Fruit fly (Drosophila melanogaster) whole organism, prepupa: ENCODE results near the gene CG15531.

Source experiments
- Blimp-1 ChIP-seq: fragments of 200-800 bp; sonication (Bioruptor generic); optimal IDR thresholded peaks from 3 replicates; lab custom pipeline; 2017; ENCODE audit warnings: missing biosample characterization, missing genetic modification characterization, mild to moderate bottlenecking, moderate library complexity, missing genetic modification reagents
- CG10631 ChIP-seq: fragments of 200-800 bp; sonication (Bioruptor generic); optimal IDR thresholded peaks from 2 replicates; lab custom pipeline; 2016; ENCODE audit warnings: missing biosample characterization, missing genetic modification characterization
- CG11294 ChIP-seq: fragments of 200-800 bp; sonication (Bioruptor generic); IDR thresholded peaks from 2 replicates; pipeline ENCODE4 v1.3.6; 2022; ENCODE audit warnings: missing biosample characterization, missing genetic modification characterization
- CG11762 ChIP-seq: fragments of 200-800 bp; sonication (Bioruptor generic); optimal IDR thresholded peaks from 3 replicates; lab custom pipeline; 2016; ENCODE audit warnings: missing biosample characterization, missing genetic modification characterization; ENCODE audit not compliant: insufficient read depth
- CG16779 ChIP-seq: fragments of 200-800 bp; sonication (Bioruptor generic); optimal IDR thresholded peaks from 3 replicates; lab custom pipeline; 2017; ENCODE audit warnings: missing biosample characterization, mild to moderate bottlenecking, missing genetic modification characterization
- CG3032 ChIP-seq: fragments of 200-800 bp; optimal IDR thresholded peaks from 2 replicates; lab custom pipeline; 2019; ENCODE audit warnings: missing biosample characterization, mild to moderate bottlenecking, missing genetic modification characterization, moderate library complexity
- CG31627 ChIP-seq: fragments of 200-800 bp; sonication (Bioruptor generic); optimal IDR thresholded peaks from 3 replicates; lab custom pipeline; 2016; ENCODE audit warnings: missing biosample characterization, missing genetic modification characterization
- CG32006 ChIP-seq: fragments of 200-800 bp; sonication (Bioruptor generic); optimal IDR thresholded peaks from 3 replicates; lab custom pipeline; 2017; ENCODE audit warnings: missing biosample characterization, mild to moderate bottlenecking, missing genetic modification characterization
- CG34406 ChIP-seq: fragments of 200-800 bp; sonication (Bioruptor generic); optimal IDR thresholded peaks from 3 replicates; lab custom pipeline; 2016; ENCODE audit warnings: missing biosample characterization, missing genetic modification characterization
- CG4318 ChIP-seq: fragments of 200-800 bp; sonication (Bioruptor generic); optimal IDR thresholded peaks from 3 replicates; lab custom pipeline; 2017; ENCODE audit warnings: missing biosample characterization, mild to moderate bottlenecking, missing genetic modification characterization
- CG6276 ChIP-seq: fragments of 200-800 bp; sonication (Bioruptor generic); optimal IDR thresholded peaks from 2 replicates; lab custom pipeline; 2017; ENCODE audit warnings: missing biosample characterization, mild to moderate bottlenecking, missing genetic modification characterization
- CG6792 ChIP-seq: fragments of 200-800 bp; sonication (Bioruptor generic); optimal IDR thresholded peaks from 3 replicates; lab custom pipeline; 2016; ENCODE audit warnings: missing biosample characterization, missing genetic modification characterization
- CG6854 ChIP-seq: fragments of 200-800 bp; sonication (Bioruptor generic); optimal IDR thresholded peaks from 2 replicates; lab custom pipeline; 2017; ENCODE audit warnings: missing biosample characterization, mild to moderate bottlenecking, missing genetic modification characterization
- CG7368 ChIP-seq: fragments of 200-800 bp; sonication (Bioruptor generic); optimal IDR thresholded peaks from 3 replicates; lab custom pipeline; 2016; ENCODE audit warnings: missing biosample characterization, missing genetic modification characterization
- CG8119 ChIP-seq: fragments of 200-800 bp; sonication (Bioruptor generic); IDR thresholded peaks from 3 replicates; pipeline ENCODE4 v1.3.6; 2022; ENCODE audit warnings: missing biosample characterization, missing genetic modification characterization
- Eip78C ChIP-seq: fragments of 200-800 bp; sonication (Bioruptor generic); peaks from one replicate; lab custom pipeline; 2016; ENCODE audit warnings: missing biosample characterization, missing genetic modification characterization
- Ets96B ChIP-seq: fragments of 200-800 bp; optimal IDR thresholded peaks from 2 replicates; lab custom pipeline; 2019; ENCODE audit warnings: missing biosample characterization, mild to moderate bottlenecking, missing genetic modification characterization, moderate library complexity
- Hr38 ChIP-seq: sonication (Bioruptor generic); optimal IDR thresholded peaks from 2 replicates; lab custom pipeline; 2016; ENCODE audit warnings: missing biosample characterization, missing genetic modification characterization
- Hr39 ChIP-seq: fragments of 200-800 bp; sonication (Bioruptor generic); optimal IDR thresholded peaks from 2 replicates; lab custom pipeline; 2016; ENCODE audit warnings: missing biosample characterization, missing genetic modification characterization
- Hr4 ChIP-seq: fragments of 200-800 bp; sonication (Bioruptor generic); optimal IDR thresholded peaks from 3 replicates; lab custom pipeline; 2016; ENCODE audit warnings: missing biosample characterization, missing genetic modification characterization
- Smox ChIP-seq: fragments of 200-800 bp; sonication (Bioruptor generic); optimal IDR thresholded peaks from 3 replicates; lab custom pipeline; 2016; ENCODE audit warnings: missing biosample characterization, missing genetic modification characterization
- Sox102F ChIP-seq: fragments of 200-800 bp; sonication (Bioruptor generic); optimal IDR thresholded peaks from 2 replicates; lab custom pipeline; 2016; ENCODE audit warnings: missing biosample characterization, mild to moderate bottlenecking, missing genetic modification characterization
- acj6 ChIP-seq: fragments of 200-800 bp; sonication (Bioruptor generic); optimal IDR thresholded peaks from 3 replicates; lab custom pipeline; 2016; ENCODE audit warnings: missing biosample characterization, missing genetic modification characterization
- cyc ChIP-seq: fragments of 200-800 bp; sonication (Bioruptor generic); optimal IDR thresholded peaks from 3 replicates; lab custom pipeline; 2016; ENCODE audit warnings: missing biosample characterization, missing genetic modification characterization
- dac ChIP-seq: fragments of 200-800 bp; sonication (Bioruptor generic); optimal IDR thresholded peaks from 2 replicates; lab custom pipeline; 2017; ENCODE audit warnings: missing biosample characterization, mild to moderate bottlenecking, missing genetic modification characterization
- eg ChIP-seq: fragments of 200-800 bp; sonication (Bioruptor generic); IDR thresholded peaks from 3 replicates; pipeline ENCODE4 v1.3.6; 2022; ENCODE audit warnings: missing biosample characterization, missing genetic modification characterization
- esn ChIP-seq: fragments of 200-800 bp; sonication (Bioruptor generic); optimal IDR thresholded peaks from 2 replicates; lab custom pipeline; 2016; ENCODE audit warnings: missing biosample characterization, mild to moderate bottlenecking, missing genetic modification characterization, moderate library complexity
- fd59A ChIP-seq: fragments of 200-800 bp; sonication (Bioruptor generic); optimal IDR thresholded peaks from 2 replicates; lab custom pipeline; 2017; ENCODE audit warnings: missing biosample characterization, mild to moderate bottlenecking, missing genetic modification characterization, missing genetic modification reagents
- fd85E ChIP-seq: fragments of 200-800 bp; sonication (Bioruptor generic); optimal IDR thresholded peaks from 3 replicates; lab custom pipeline; 2016; ENCODE audit warnings: missing biosample characterization, missing genetic modification characterization
- fkh ChIP-seq: fragments of 200-800 bp; sonication (Bioruptor generic); optimal IDR thresholded peaks from 3 replicates; lab custom pipeline; 2017; ENCODE audit warnings: missing biosample characterization, mild to moderate bottlenecking, missing genetic modification characterization, moderate library complexity
- net ChIP-seq: fragments of 200-800 bp; sonication (Bioruptor generic); optimal IDR thresholded peaks from 3 replicates; lab custom pipeline; 2016; ENCODE audit warnings: missing biosample characterization, missing genetic modification characterization
- pdm3 ChIP-seq: fragments of 200-800 bp; sonication (Bioruptor generic); optimal IDR thresholded peaks from 3 replicates; lab custom pipeline; 2016; ENCODE audit warnings: missing biosample characterization, missing genetic modification characterization
- salr ChIP-seq, 2 experiments: fragments of 200-800 bp; sonication (Bioruptor generic); optimal IDR thresholded peaks; 3 replicates each; lab custom pipeline; 2016 to 2018; ENCODE audit warnings: missing biosample characterization in 2 of 2, missing genetic modification characterization in 2 of 2, mild to moderate bottlenecking in 1 of 2
- svp ChIP-seq: fragments of 200-800 bp; sonication (Bioruptor generic); peaks from one replicate; lab custom pipeline; 2016; ENCODE audit warnings: missing biosample characterization, missing genetic modification characterization
- vri ChIP-seq: fragments of 200-800 bp; sonication (Bioruptor generic); optimal IDR thresholded peaks from 3 replicates; lab custom pipeline; 2016; ENCODE audit warnings: missing biosample characterization, mild to moderate bottlenecking, missing genetic modification characterization

Gene CG15531

dm6 chr3R:30151300-30152109 lies 44.5 kb downstream of the CG15531 start, which contains the start of gene CG15529 (continued):
- TF ChIP-seq CG11762 (peak; percentile 38), CG4318 (GFP tag; lab: Kevin White, UChicago) (no peak), Hr39 (GFP tag; lab: Kevin White, UChicago) (peak; percentile 27), fd85E (GFP tag; lab: Kevin White, UChicago) (no peak), net (GFP tag; lab: Kevin White, UChicago) (peak; percentile 53), salr (GFP tag; optimal IDR thresholded peaks at IDR 0.05; lab: Kevin White, UChicago) (peak; percentile 40 to 51), svp (GFP tag; lab: Kevin White, UChicago) (no peak), CG6854 (GFP tag; lab: Kevin White, UChicago) (no peak), pdm3 (peak; percentile 60), Hr4 (GFP tag; lab: Kevin White, UChicago) (peak; percentile 38), eg (GFP tag; lab: Robert Waterston, UW) (peak; percentile 86), Smox (peak; percentile 25), CG6276 (GFP tag; lab: Kevin White, UChicago) (peak; percentile 38), CG32006 (peak; percentile 61), cyc (peak; percentile 33), Eip78C (peak; percentile 83), CG10631 (GFP tag; lab: Kevin White, UChicago) (peak; percentile 58), vri (no peak), CG11294 (GFP tag; lab: Robert Waterston, UW) (peak; percentile 72), Blimp-1 (GFP tag; lab: Kevin White, UChicago) (no peak), esn (peak; percentile 41)

dm6 chr3R:30150602-30151001 lies 45.4 kb downstream of the CG15531 start:
- TF ChIP-seq CG7368 (no peak), Hr38 (GFP tag; lab: Kevin White, UChicago) (no peak), CG16779 (tag; lab: Kevin White, UChicago) (no peak), CG34406 (no peak), fd59A (GFP tag; lab: Kevin White, UChicago) (no peak), Blimp-1 (GFP tag; lab: Kevin White, UChicago) (no peak), fkh (GFP tag; lab: Kevin White, UChicago) (no peak), svp (GFP tag; lab: Kevin White, UChicago) (no peak), Sox102F (no peak), dac (GFP tag; lab: Kevin White, UChicago) (no peak), CG6854 (GFP tag; lab: Kevin White, UChicago) (no peak), Ets96B (tag; lab: Kevin White, UChicago) (no peak), CG31627 (GFP tag; lab: Kevin White, UChicago) (no peak), CG8119 (no peak)

- no peak for TF ChIP-seq CG3032 (tag; lab: Kevin White, UChicago)
- TF ChIP-seq CG11762 = no peak
- no peak for TF ChIP-seq acj6 (GFP tag; lab: Kevin White, UChicago)
- no peak for TF ChIP-seq CG34406
- TF ChIP-seq fkh (GFP tag; lab: Kevin White, UChicago) = no peak
- TF ChIP-seq Sox102F = no peak
- TF ChIP-seq eg (GFP tag; lab: Robert Waterston, UW) = no peak
- TF ChIP-seq CG7368 = no peak
- no peak for TF ChIP-seq CG6792 (GFP tag; lab: Kevin White, UChicago)
- no peak for TF ChIP-seq cyc
- no peak for TF ChIP-seq fd85E (GFP tag; lab: Kevin White, UChicago)
Observed at dm6 chr3R:30149506-30149905, 46.5 kb downstream of the CG15531 start, which contains the start of gene AdoR. TSS of gene AdoR (minus strand) at chr3R:30149606.
